Worm (Caenorhabditis elegans) whole organism, young adult: ENCODE data around the gene nhr-241.

ENCODE experiments used
- aptf-3 ChIP-seq: fragments of 200-800 bp; sonication (Bioruptor generic); IDR thresholded peaks from 2 replicates; pipeline ENCODE4 v1.3.6; 2022; ENCODE audit warnings: missing genetic modification characterization, missing compliant biosample characterization
- madf-8 ChIP-seq: fragments of 200-800 bp; sonication (Bioruptor generic); conservative IDR thresholded peaks from 2 replicates; pipeline ENCODE4 v1.3.6; 2022; ENCODE audit warnings: missing genetic modification reagents, missing genetic modification characterization, missing compliant biosample characterization
- mel-28 ChIP-seq: sonication (generic microtip); optimal IDR thresholded peaks from 2 replicates; lab custom pipeline; 2016; ENCODE audit warnings: borderline replicate concordance, mild to moderate bottlenecking, missing genetic modification characterization, missing compliant biosample characterization
- nfya-2 ChIP-seq: fragments of 200-800 bp; sonication (Bioruptor generic); IDR thresholded peaks from 2 replicates; pipeline ENCODE4 v1.3.6; 2022; ENCODE audit warnings: missing genetic modification reagents, missing genetic modification characterization, missing compliant biosample characterization
- pha-4 ChIP-seq: fragments of 150-350 bp; sonication (generic microtip); optimal IDR thresholded peaks from 2 replicates; lab custom pipeline; 2014; ENCODE audit warnings: missing biosample characterization, missing genetic modification reagents, missing genetic modification characterization
- sptf-2 ChIP-seq: fragments of 200-800 bp; sonication (Bioruptor generic); optimal IDR thresholded peaks from 2 replicates; lab custom pipeline; 2018; ENCODE audit warnings: mild to moderate bottlenecking, missing genetic modification characterization, missing compliant biosample characterization
- unc-130 ChIP-seq: sonication (generic microtip); optimal IDR thresholded peaks from 2 replicates; lab custom pipeline; 2016; ENCODE audit warnings: missing genetic modification reagents, missing genetic modification characterization, missing compliant biosample characterization
- zim-3 ChIP-seq: sonication (generic microtip); optimal IDR thresholded peaks from 2 replicates; lab custom pipeline; 2017; ENCODE audit warnings: mild to moderate bottlenecking, missing genetic modification characterization, moderate library complexity, missing compliant biosample characterization

ce11 chrV:18712118-18712517 lies 12.9 kb downstream of the nhr-241 start:
- TF ChIP-seq zim-3 (tag; lab: Kevin White, UChicago) (no peak), pha-4 (tag; lab: Kevin White, UChicago) (no peak), aptf-3 (GFP tag; lab: Robert Waterston, UW) (no peak), nfya-2 (GFP tag; lab: Robert Waterston, UW) (no peak), mel-28 (tag; lab: Kevin White, UChicago) (no peak), madf-8 (GFP tag; lab: Robert Waterston, UW) (no peak), unc-130 (GFP tag; lab: Kevin White, UChicago) (no peak), sptf-2 (GFP tag; lab: Kevin White, UChicago) (no peak)
